Fruit fly (Drosophila melanogaster): ENCODE measurements around the gene TotC.

The TotC gene

dm6 chr3R:20915828-20916227 is 43.0 kb downstream of the TotC start (continued):
- TF ChIP-seq so (GFP tag; IDR thresholded peaks at IDR 0.05) = no peak
- no peak for TF ChIP-seq HLH3B (GFP tag; IDR thresholded peaks at IDR 0.05)
- TF ChIP-seq CG11696 (GFP tag; IDR thresholded peaks at IDR 0.05) = no peak
- TF ChIP-seq p53 (GFP tag; optimal IDR thresholded peaks at IDR 0.05) = no peak
- TF ChIP-seq CG17385 (GFP tag; optimal IDR thresholded peaks at IDR 0.05) = no peak
- TF ChIP-seq Sox100B (GFP tag; optimal IDR thresholded peaks at IDR 0.05) = no peak
- TF ChIP-seq Kr (GFP tag; optimal IDR thresholded peaks at IDR 0.05) = no peak
- TF ChIP-seq Lpt (GFP tag; optimal IDR thresholded peaks at IDR 0.05) = no peak
- TF ChIP-seq jing (GFP tag; optimal IDR thresholded peaks at IDR 0.05) = no peak
- TF ChIP-seq Med (GFP tag) = peak; percentile 52
- 0 out of 2 replicates have a peak, but pooled peaks have one; percentile 12 for TF ChIP-seq sna (GFP tag; IDR thresholded peaks at IDR 0.05; ENCODE audit: partially characterized antibody)
- no peak for TF ChIP-seq crp (GFP tag; optimal IDR thresholded peaks at IDR 0.05)
- TF ChIP-seq H15 (GFP tag; IDR thresholded peaks at IDR 0.05) = no peak
- no peak for TF ChIP-seq CG31365 (tag; optimal IDR thresholded peaks at IDR 0.05)
- peak; percentile 80; the same call in 2 of the 4 replicates for TF ChIP-seq chinmo (GFP tag; IDR thresholded peaks at IDR 0.05; ENCODE audit: partially characterized antibody)
- no peak for TF ChIP-seq disco-r (GFP tag; optimal IDR thresholded peaks at IDR 0.05)
- TF ChIP-seq CG10565 (GFP tag; optimal IDR thresholded peaks at IDR 0.05) = no peak
- TF ChIP-seq Nf-YA (GFP tag; IDR thresholded peaks at IDR 0.05) = no peak
- TF ChIP-seq fu2 (GFP tag; optimal IDR thresholded peaks at IDR 0.05) = no peak
- TF ChIP-seq CG8388 (GFP tag; optimal IDR thresholded peaks at IDR 0.05) = no peak
- TF ChIP-seq yki (optimal IDR thresholded peaks at IDR 0.05) = no peak
- TF ChIP-seq Atf3 (GFP tag; optimal IDR thresholded peaks at IDR 0.05) = no peak
- TF ChIP-seq Opbp (GFP tag; IDR thresholded peaks at IDR 0.05; ENCODE audit: partially characterized antibody) = no peak
- no peak for TF ChIP-seq CG12659 (GFP tag; optimal IDR thresholded peaks at IDR 0.05)
- no peak for TF ChIP-seq ttk (GFP tag; IDR thresholded peaks at IDR 0.05)
- TF ChIP-seq Hey (tag; optimal IDR thresholded peaks at IDR 0.05) = no peak
- TF ChIP-seq ERR (GFP tag; optimal IDR thresholded peaks at IDR 0.05) = no peak
- TF ChIP-seq C15 (GFP tag; IDR thresholded peaks at IDR 0.05) = no peak
- no peak for TF ChIP-seq lilli (GFP tag; optimal IDR thresholded peaks at IDR 0.05)
- no peak for TF ChIP-seq phol (tag; optimal IDR thresholded peaks at IDR 0.05)
- no peak for TF ChIP-seq CG7372 (GFP tag; IDR thresholded peaks at IDR 0.05)
- peak; percentile 6 for TF ChIP-seq exex (tag; optimal IDR thresholded peaks at IDR 0.05)
- TF ChIP-seq CG15269 (tag; optimal IDR thresholded peaks at IDR 0.05) = peak; percentile 20
- TF ChIP-seq nerfin-1 (tag; optimal IDR thresholded peaks at IDR 0.05) = no peak
- TF ChIP-seq Nf-YC (tag; optimal IDR thresholded peaks at IDR 0.05) = no peak
- TF ChIP-seq mam (GFP tag; optimal IDR thresholded peaks at IDR 0.05) = no peak
- no peak for TF ChIP-seq CG1024 (GFP tag; IDR thresholded peaks at IDR 0.05)
- no peak for TF ChIP-seq onecut (GFP tag; IDR thresholded peaks at IDR 0.05)
- TF ChIP-seq HHEX (GFP tag; optimal IDR thresholded peaks at IDR 0.05) = peak; percentile 0
- TF ChIP-seq al (GFP tag; IDR thresholded peaks at IDR 0.05) = no peak
- TF ChIP-seq E2f1 (GFP tag; IDR thresholded peaks at IDR 0.05) = no peak
- TF ChIP-seq TFAM (GFP tag; optimal IDR thresholded peaks at IDR 0.05) = no peak
- TF ChIP-seq pho (GFP tag; optimal IDR thresholded peaks at IDR 0.05) = no peak
- no peak for TF ChIP-seq dpn (GFP tag; optimal IDR thresholded peaks at IDR 0.05)

All from whole organism, embryonic.